Fruit fly (Drosophila melanogaster): ENCODE data around the gene Amt.

The Amt gene

DNA sequence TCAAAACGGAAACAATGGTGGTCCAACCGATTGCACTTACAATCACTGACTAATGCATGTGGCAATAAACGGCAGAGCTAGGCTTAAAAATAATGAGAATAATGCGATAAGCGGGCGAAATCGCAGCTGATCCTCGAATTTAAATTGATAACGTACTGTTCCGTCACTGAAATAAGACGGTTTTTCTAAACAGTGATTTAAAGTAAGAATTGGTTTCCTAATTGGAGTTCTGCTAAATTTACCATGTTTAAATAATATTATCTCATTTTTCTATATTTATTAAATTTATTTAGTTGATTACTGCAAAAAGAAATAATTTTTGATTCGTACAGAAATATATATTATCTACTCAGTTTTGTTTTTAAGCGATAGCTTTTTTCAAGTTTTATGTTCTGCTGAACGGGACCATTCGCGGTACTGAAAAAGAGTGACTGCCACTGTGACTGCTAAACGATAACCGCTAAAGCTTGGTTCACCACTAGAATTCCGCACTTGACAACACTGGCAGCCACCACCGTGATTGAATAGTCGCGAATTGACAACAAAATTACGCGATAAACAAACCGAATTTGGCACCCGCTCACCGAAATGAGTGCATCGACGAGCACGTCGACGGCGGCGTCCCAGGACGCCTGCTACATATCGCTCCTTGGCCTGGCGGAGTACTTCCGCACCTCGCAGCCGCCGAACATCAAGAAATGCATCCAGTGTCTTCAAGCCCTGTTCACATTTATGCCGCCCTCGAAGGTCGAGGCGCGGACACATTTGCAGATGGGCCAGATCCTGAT, 40.0 kb downstream of the Amt start, which contains the start of the genes Spn88Eb and Mau2 (continued):
- TF ChIP-seq CG12155 (GFP tag; optimal IDR thresholded peaks at IDR 0.05) = peak; percentile 64
- TF ChIP-seq CG13624 (GFP tag; optimal IDR thresholded peaks at IDR 0.05) = peak; percentile 30
- no peak for TF ChIP-seq CG14965 (GFP tag; optimal IDR thresholded peaks at IDR 0.05; ENCODE audit: borderline replicate concordance)
- TF ChIP-seq D (optimal IDR thresholded peaks at IDR 0.05) = no peak
- peak; percentile 14 for TF ChIP-seq D (GFP tag; optimal IDR thresholded peaks at IDR 0.05)
- TF ChIP-seq CG18764 (GFP tag; optimal IDR thresholded peaks at IDR 0.05) = peak; percentile 48
- TF ChIP-seq HmgD (GFP tag; optimal IDR thresholded peaks at IDR 0.05) = peak; percentile 64
- peak; percentile 58 for TF ChIP-seq CG2116 (GFP tag; optimal IDR thresholded peaks at IDR 0.05)
- no peak for TF ChIP-seq CkIIα-i1 (GFP tag; IDR thresholded peaks at IDR 0.05)
- peak; percentile 4 for TF ChIP-seq MTF-1 (GFP tag; optimal IDR thresholded peaks at IDR 0.05; ENCODE audit: borderline replicate concordance)
- peak; percentile 43 for TF ChIP-seq CG1233 (GFP tag; optimal IDR thresholded peaks at IDR 0.05)
- TF ChIP-seq Nf-YC (tag; optimal IDR thresholded peaks at IDR 0.05) = peak; percentile 67
- TF ChIP-seq Lim3 (GFP tag; IDR thresholded peaks at IDR 0.05) = no peak
- TF ChIP-seq NK7.1 (GFP tag; optimal IDR thresholded peaks at IDR 0.05) = no peak
- TF ChIP-seq otp (GFP tag; IDR thresholded peaks at IDR 0.05) = peak; percentile 55; the same call in 1 of the 3 replicates
- TF ChIP-seq Stat92E (GFP tag; optimal IDR thresholded peaks at IDR 0.05) = no peak
- TF ChIP-seq sug (tag; optimal IDR thresholded peaks at IDR 0.05) = peak; percentile 80
- TF ChIP-seq gfzf (GFP tag; optimal IDR thresholded peaks at IDR 0.05) = peak; percentile 28
- peak; percentile 71; the same call in 1 of the 2 replicates for TF ChIP-seq CG7372 (GFP tag; IDR thresholded peaks at IDR 0.05)
- TF ChIP-seq CG11456 (GFP tag; IDR thresholded peaks at IDR 0.05) = peak; percentile 89
- TF ChIP-seq Fer1 (GFP tag; optimal IDR thresholded peaks at IDR 0.05) = peak; percentile 63
- no peak for TF ChIP-seq CTCF (GFP tag; optimal IDR thresholded peaks at IDR 0.05)
- TF ChIP-seq dimm (GFP tag; IDR thresholded peaks at IDR 0.05) = no peak
- TF ChIP-seq Deaf1 (tag; optimal IDR thresholded peaks at IDR 0.05) = no peak
- peak; percentile 41 for TF ChIP-seq ewg (GFP tag; optimal IDR thresholded peaks at IDR 0.05)
- TF ChIP-seq Neu2 (GFP tag; optimal IDR thresholded peaks at IDR 0.05; ENCODE audit: borderline replicate concordance) = no peak
- peak; percentile 64 for TF ChIP-seq CG7786 (GFP tag; optimal IDR thresholded peaks at IDR 0.05)
- TF ChIP-seq Six4 (GFP tag; optimal IDR thresholded peaks at IDR 0.05) = peak; percentile 38
- TF ChIP-seq CG13424 (tag; optimal IDR thresholded peaks at IDR 0.05) = peak; percentile 60
- no peak for TF ChIP-seq ATbp (GFP tag; optimal IDR thresholded peaks at IDR 0.05)
- TF ChIP-seq psq (GFP tag; optimal IDR thresholded peaks at IDR 0.05) = no peak
- TF ChIP-seq Fer2 (tag; optimal IDR thresholded peaks at IDR 0.05) = peak; percentile 52
- TF ChIP-seq Usf (GFP tag; optimal IDR thresholded peaks at IDR 0.05) = no peak
- TF ChIP-seq sob (GFP tag; IDR thresholded peaks at IDR 0.05) = peak; percentile 94
- no peak for TF ChIP-seq Hand (GFP tag; optimal IDR thresholded peaks at IDR 0.05)
- TF ChIP-seq Kr (GFP tag; optimal IDR thresholded peaks at IDR 0.05) = no peak
- TF ChIP-seq emc (GFP tag; optimal IDR thresholded peaks at IDR 0.05) = no peak
- TF ChIP-seq CG13296 (GFP tag; optimal IDR thresholded peaks at IDR 0.05) = peak; percentile 65
- TF ChIP-seq MESR4 (GFP tag; optimal IDR thresholded peaks at IDR 0.05) = peak; percentile 67
- TF ChIP-seq fd96Cb (tag; optimal IDR thresholded peaks at IDR 0.05) = peak; percentile 28
- no peak for TF ChIP-seq sd (tag; optimal IDR thresholded peaks at IDR 0.05)
- TF ChIP-seq D19B (GFP tag; optimal IDR thresholded peaks at IDR 0.05) = no peak
- TF ChIP-seq Opbp (GFP tag; IDR thresholded peaks at IDR 0.05; ENCODE audit: partially characterized antibody) = peak; percentile 84
- peak; percentile 49 for TF ChIP-seq dm (GFP tag; optimal IDR thresholded peaks at IDR 0.05)
- TF ChIP-seq wor (GFP tag; IDR thresholded peaks at IDR 0.05) = no peak
- TF ChIP-seq Ssrp (tag; optimal IDR thresholded peaks at IDR 0.05) = peak; percentile 31
- TF ChIP-seq Doc3 (GFP tag; IDR thresholded peaks at IDR 0.05; ENCODE audit: partially characterized antibody) = peak; percentile 55; the same call in 2 of the 3 replicates
- peak; percentile 18 for TF ChIP-seq CG13775 (GFP tag; optimal IDR thresholded peaks at IDR 0.05)
- peak; percentile 53 for TF ChIP-seq CG17328 (GFP tag; IDR thresholded peaks at IDR 0.05)

Measured in whole organism, embryonic.